Fruit fly (Drosophila melanogaster) whole organism, larva: ENCODE data around the gene CG34250.

Experiments
- noc ChIP-seq: fragments of 200-800 bp; sonication (Bioruptor generic); optimal IDR thresholded peaks from 3 replicates; lab custom pipeline; 2019; ENCODE audit warnings: missing biosample characterization, mild to moderate bottlenecking, missing genetic modification characterization, moderate library complexity

Gene CG34250

dm6 chr3L:17475979-17476393, at the start of gene CG34250:
TSS of gene CG34250 (plus strand) at chr3L:17476222.
- TF ChIP-seq noc (tag; lab: Kevin White, UChicago), result peak; percentile 59

- TF ChIP-seq noc (tag; lab: Kevin White, UChicago), result no peak
Observed at dm6 chr3L:17427013-17427412, 49.0 kb upstream of the CG34250 start, which contains the start of gene Polr3G. TSS of gene Polr3G (minus strand) at chr3L:17427130.

- TF ChIP-seq noc (tag; lab: Kevin White, UChicago), result peak; percentile 64
Observed at dm6 chr3L:17428779-17429178, 47.2 kb upstream of the CG34250 start, which contains the start of gene Gorab. TSS of gene Gorab (minus strand) at chr3L:17428836.

dm6 chr3L:17430390-17430789, 45.6 kb upstream of the CG34250 start:
- no peak for TF ChIP-seq noc (tag; lab: Kevin White, UChicago)

- TF ChIP-seq noc (tag; lab: Kevin White, UChicago), result peak; percentile 41
Observed at dm6 chr3L:17430957-17431585, 45.0 kb upstream of the CG34250 start.

dm6 chr3L:17432947-17433346, 43.1 kb upstream of the CG34250 start, which contains the start of gene frc:
TSS of gene frc (minus strand) at chr3L:17433190.
- TF ChIP-seq noc (tag; lab: Kevin White, UChicago), result no peak

- peak; percentile 94 for TF ChIP-seq noc (tag; lab: Kevin White, UChicago)
Observed at dm6 chr3L:17433555-17433954, 42.5 kb upstream of the CG34250 start, which contains the start of the genes Coq4 and CG32176. TSS of gene Coq4 (minus strand) at chr3L:17433621. TSS of gene CG32176 (plus strand) at chr3L:17433868.

- no peak for TF ChIP-seq noc (tag; lab: Kevin White, UChicago)
Observed at dm6 chr3L:17436331-17436730, 39.7 kb upstream of the CG34250 start, which contains the start of gene CG12229. TSS of gene CG12229 (minus strand) at chr3L:17436431.

- TF ChIP-seq noc (tag; lab: Kevin White, UChicago), result no peak
Observed at dm6 chr3L:17438872-17439495, 37.0 kb upstream of the CG34250 start, which contains the start of gene CG18265. TSS of gene CG18265 (plus strand) at chr3L:17439401.

dm6 chr3L:17441602-17442001, 34.4 kb upstream of the CG34250 start:
- no peak for TF ChIP-seq noc (tag; lab: Kevin White, UChicago)

dm6 chr3L:17444569-17444968, 31.5 kb upstream of the CG34250 start:
- no peak for TF ChIP-seq noc (tag; lab: Kevin White, UChicago)

- no peak for TF ChIP-seq noc (tag; lab: Kevin White, UChicago)
Observed at dm6 chr3L:17445629-17446431, 30.2 kb upstream of the CG34250 start.

- TF ChIP-seq noc (tag; lab: Kevin White, UChicago), result no peak
Observed at dm6 chr3L:17447881-17448280, 28.1 kb upstream of the CG34250 start.

- no peak for TF ChIP-seq noc (tag; lab: Kevin White, UChicago)
Observed at dm6 chr3L:17457695-17458242, 18.3 kb upstream of the CG34250 start.

- no peak for TF ChIP-seq noc (tag; lab: Kevin White, UChicago)
Observed at dm6 chr3L:17458856-17459518, 17.0 kb upstream of the CG34250 start.
